Worm (Caenorhabditis elegans) whole organism, midembryonic: ENCODE measurements around the gene Y41G9A.10.

Source experiments
- T22C8.4 ChIP-seq: fragments of 200-800 bp; sonication (Bioruptor generic); IDR thresholded peaks from 2 replicates; pipeline ENCODE4 v1.3.6; 2022; ENCODE audit warnings: missing genetic modification characterization, missing compliant biosample characterization
- cog-1 ChIP-seq: sonication (generic microtip); optimal IDR thresholded peaks from 2 replicates; lab custom pipeline; 2016; ENCODE audit warnings: missing genetic modification characterization, missing compliant biosample characterization
- flt-1 ChIP-seq: fragments of 200-800 bp; sonication (Bioruptor generic); IDR thresholded peaks from 2 replicates; pipeline ENCODE4 v1.3.6; 2022; ENCODE audit warnings: missing genetic modification characterization, missing compliant biosample characterization
- klf-2 ChIP-seq: fragments of 200-800 bp; sonication (Bioruptor generic); conservative IDR thresholded peaks from 2 replicates; pipeline ENCODE4 v1.3.6; 2022; ENCODE audit warnings: missing genetic modification reagents, missing genetic modification characterization, missing compliant biosample characterization
- med-1 ChIP-seq: sonication (generic microtip); optimal IDR thresholded peaks from 2 replicates; lab custom pipeline; 2017; ENCODE audit warnings: missing genetic modification characterization, mild to moderate bottlenecking, missing compliant biosample characterization, antibody characterized with exemption, missing genetic modification reagents; ENCODE audit not compliant: insufficient read depth
- ref-1 ChIP-seq: fragments of 200-800 bp; sonication (Bioruptor generic); conservative IDR thresholded peaks from 2 replicates; pipeline ENCODE4 v1.3.6; 2022; ENCODE audit warnings: missing genetic modification reagents, missing genetic modification characterization, missing compliant biosample characterization
- tab-1 ChIP-seq: fragments of 200-800 bp; sonication (Bioruptor generic); IDR thresholded peaks from 2 replicates; pipeline ENCODE4 v1.3.6; 2022; ENCODE audit warnings: missing genetic modification characterization, missing compliant biosample characterization
- ztf-23 ChIP-seq: fragments of 200-800 bp; sonication (Bioruptor generic); IDR thresholded peaks from 2 replicates; pipeline ENCODE4 v1.3.6; 2022; ENCODE audit warnings: missing genetic modification reagents, missing genetic modification characterization, missing compliant biosample characterization
- ztf-29 ChIP-seq: fragments of 200-800 bp; sonication (Bioruptor generic); IDR thresholded peaks from 2 replicates; pipeline ENCODE4 v1.3.6; 2022; ENCODE audit warnings: missing genetic modification reagents, missing genetic modification characterization, missing compliant biosample characterization

Gene Y41G9A.10

DNA sequence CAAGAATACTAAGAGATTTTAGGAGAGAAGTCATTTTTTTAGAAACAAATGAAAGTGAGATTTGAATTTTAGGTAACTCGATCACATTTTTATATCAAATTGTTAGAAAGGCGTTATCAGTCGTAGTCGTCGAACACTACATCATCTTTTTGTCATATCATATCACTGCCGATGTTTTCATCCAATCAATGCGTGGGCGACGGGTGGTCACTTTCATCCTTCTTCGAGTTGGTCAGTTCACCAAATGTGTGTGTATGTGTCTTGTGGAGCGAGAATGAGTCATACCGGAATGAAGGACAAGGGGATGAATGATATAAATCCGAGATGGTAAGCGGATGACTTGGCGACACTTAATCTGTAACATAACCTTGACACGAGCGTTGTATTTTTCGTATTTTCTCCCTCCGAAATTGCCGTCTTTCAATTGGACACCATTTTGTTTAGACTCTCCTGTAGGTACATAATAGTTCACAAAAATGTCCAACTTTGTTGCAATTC is at the start of gene Y41G9A.10, which contains the start of gene Y41G9A.5:
TSS of gene Y41G9A.10 (minus strand) at position 51 of the 498 bp plus-strand sequence.
TSS of gene Y41G9A.5 (plus strand) at position 160 of the 498 bp plus-strand sequence.
- TF ChIP-seq ztf-23 (GFP tag; lab: Robert Waterston, UW) (no peak), med-1 (GFP tag; lab: Kevin White, UChicago) (no peak), klf-2 (GFP tag; lab: Robert Waterston, UW) (no peak), ref-1 (GFP tag; lab: Robert Waterston, UW) (no peak), T22C8.4 (GFP tag; lab: Robert Waterston, UW) (no peak), flt-1 (no peak), tab-1 (GFP tag; lab: Robert Waterston, UW) (no peak), cog-1 (tag; lab: Kevin White, UChicago) (no peak), ztf-29 (GFP tag; lab: Robert Waterston, UW) (no peak)

DNA sequence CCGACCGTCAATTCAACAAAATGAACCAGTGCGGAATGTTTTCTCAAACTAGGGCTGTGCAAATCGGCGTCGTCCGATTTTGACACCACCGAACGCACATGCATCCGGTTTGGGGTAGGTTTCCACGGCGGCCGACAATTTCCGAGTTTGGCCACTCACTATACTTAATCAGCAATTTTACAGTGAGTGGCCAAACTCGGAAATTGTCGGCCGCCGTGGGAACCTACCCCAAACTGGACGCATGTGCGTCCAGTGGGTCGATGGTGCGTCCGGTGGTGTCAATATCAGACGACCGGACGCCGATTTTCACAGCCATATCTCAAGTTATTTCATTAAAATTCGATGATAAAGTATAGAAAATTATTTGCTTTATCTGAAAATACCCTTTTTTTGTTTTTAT is 43.8 kb upstream of the Y41G9A.10 start:
- no peak for TF ChIP-seq med-1 (GFP tag; lab: Kevin White, UChicago)
- no peak for TF ChIP-seq flt-1
- no peak for TF ChIP-seq klf-2 (GFP tag; lab: Robert Waterston, UW)
- TF ChIP-seq ztf-29 (GFP tag; lab: Robert Waterston, UW): no peak
- TF ChIP-seq ref-1 (GFP tag; lab: Robert Waterston, UW): no peak
- TF ChIP-seq T22C8.4 (GFP tag; lab: Robert Waterston, UW): no peak
- no peak for TF ChIP-seq cog-1 (tag; lab: Kevin White, UChicago)
- no peak for TF ChIP-seq ztf-23 (GFP tag; lab: Robert Waterston, UW)
- TF ChIP-seq tab-1 (GFP tag; lab: Robert Waterston, UW): no peak

DNA sequence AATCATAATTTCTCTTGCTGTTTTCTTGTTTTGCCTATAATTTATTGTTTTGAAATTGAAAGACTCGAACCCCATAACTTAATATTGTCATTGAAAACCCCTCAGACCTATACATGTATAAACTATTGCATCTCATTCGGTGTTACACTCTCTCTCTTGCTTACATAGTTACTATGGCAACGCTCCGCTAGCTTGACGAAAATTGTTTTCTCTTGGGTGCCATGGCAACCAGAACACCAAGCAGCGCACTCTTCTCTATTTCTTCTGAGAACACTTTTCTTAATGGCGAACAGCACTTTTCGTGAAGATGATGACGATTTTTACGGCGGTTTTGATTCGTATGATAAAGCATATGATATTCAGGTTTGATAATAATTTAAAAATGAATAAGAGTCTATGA is 37.6 kb upstream of the Y41G9A.10 start, which contains the start of gene osm-5:
TSS of gene osm-5 (plus strand) at position 268 of the 400 bp plus-strand sequence.
- TF ChIP-seq ztf-23 (GFP tag; lab: Robert Waterston, UW) (no peak), ztf-29 (GFP tag; lab: Robert Waterston, UW) (no peak), ref-1 (GFP tag; lab: Robert Waterston, UW) (no peak), flt-1 (no peak), cog-1 (tag; lab: Kevin White, UChicago) (no peak), T22C8.4 (GFP tag; lab: Robert Waterston, UW) (no peak), klf-2 (GFP tag; lab: Robert Waterston, UW) (no peak), tab-1 (GFP tag; lab: Robert Waterston, UW) (no peak), med-1 (GFP tag; lab: Kevin White, UChicago) (no peak)

DNA sequence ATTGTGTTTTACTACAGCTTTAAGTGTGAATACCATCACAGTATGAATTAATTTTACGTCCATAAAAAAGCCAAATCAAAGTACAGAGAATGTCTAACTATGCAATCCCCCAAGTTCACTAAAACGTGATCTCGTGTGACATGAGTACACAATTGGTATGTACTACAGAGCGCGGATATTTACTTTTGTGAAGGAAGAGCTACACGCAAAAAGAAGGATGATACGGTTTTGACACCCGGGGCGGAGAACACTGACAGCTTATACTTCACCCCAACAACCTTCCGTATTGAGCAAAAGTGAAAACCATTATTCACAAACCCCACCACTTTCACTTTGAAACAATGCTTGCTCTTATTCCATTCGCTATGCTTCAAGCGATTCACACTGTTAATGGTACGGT is 35.4 kb upstream of the Y41G9A.10 start, which contains the start of gene nspg-5:
TSS of gene nspg-5 (plus strand) at position 301 of the 400 bp plus-strand sequence.
- TF ChIP-seq tab-1 (GFP tag; lab: Robert Waterston, UW): no peak
- no peak for TF ChIP-seq ref-1 (GFP tag; lab: Robert Waterston, UW)
- TF ChIP-seq cog-1 (tag; lab: Kevin White, UChicago): no peak
- TF ChIP-seq ztf-23 (GFP tag; lab: Robert Waterston, UW): no peak
- no peak for TF ChIP-seq med-1 (GFP tag; lab: Kevin White, UChicago)

DNA sequence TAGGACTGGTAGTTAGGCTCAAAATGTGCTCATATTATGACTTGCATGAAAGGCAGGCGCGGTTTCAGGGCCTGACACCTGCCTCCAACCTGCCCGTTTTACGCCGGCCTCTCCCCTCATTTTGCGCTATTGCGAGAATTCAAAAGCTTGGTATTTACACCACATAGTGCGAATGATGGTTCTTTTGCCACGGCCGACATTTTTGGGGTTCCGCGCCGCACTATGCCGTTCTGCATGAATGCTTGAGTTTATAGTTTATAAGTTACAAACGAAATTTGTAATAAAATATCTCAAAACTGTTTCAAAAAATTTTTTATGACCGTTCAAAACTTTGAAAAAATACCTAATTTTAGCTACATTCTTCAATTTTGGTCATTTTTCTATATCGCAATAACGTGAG is 31.7 kb upstream of the Y41G9A.10 start:
- no peak for TF ChIP-seq klf-2 (GFP tag; lab: Robert Waterston, UW)
- TF ChIP-seq tab-1 (GFP tag; lab: Robert Waterston, UW): no peak
- no peak for TF ChIP-seq med-1 (GFP tag; lab: Kevin White, UChicago)
- no peak for TF ChIP-seq T22C8.4 (GFP tag; lab: Robert Waterston, UW)
- no peak for TF ChIP-seq cog-1 (tag; lab: Kevin White, UChicago)
- no peak for TF ChIP-seq ref-1 (GFP tag; lab: Robert Waterston, UW)
- TF ChIP-seq flt-1: no peak
- no peak for TF ChIP-seq ztf-29 (GFP tag; lab: Robert Waterston, UW)
- no peak for TF ChIP-seq ztf-23 (GFP tag; lab: Robert Waterston, UW)

DNA sequence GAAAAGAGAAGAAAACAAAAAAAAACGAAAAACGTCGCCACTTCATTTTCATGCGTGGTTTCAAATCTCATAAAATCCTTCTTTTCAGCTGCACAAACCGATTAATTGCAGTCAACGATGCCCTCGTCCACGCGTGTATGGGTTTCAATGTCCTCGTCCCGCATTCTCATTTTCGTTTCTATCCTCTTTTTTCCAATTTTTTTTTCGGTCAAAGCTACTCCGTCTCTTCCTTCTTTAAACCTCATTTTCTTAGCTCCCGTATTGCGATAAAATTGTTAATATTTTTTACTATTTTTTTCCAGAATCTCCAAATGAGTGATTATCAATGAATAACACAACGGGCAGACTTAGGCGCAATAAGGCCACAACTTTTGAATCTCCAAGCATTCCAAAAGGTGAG is 29.8 kb upstream of the Y41G9A.10 start, which contains the start of gene aakg-3:
TSS of gene aakg-3 (plus strand) at position 301 of the 400 bp plus-strand sequence.
- TF ChIP-seq ztf-23 (GFP tag; lab: Robert Waterston, UW) (no peak), ztf-29 (GFP tag; lab: Robert Waterston, UW) (no peak), klf-2 (GFP tag; lab: Robert Waterston, UW) (no peak), med-1 (GFP tag; lab: Kevin White, UChicago) (no peak), tab-1 (GFP tag; lab: Robert Waterston, UW) (no peak), flt-1 (no peak), cog-1 (tag; lab: Kevin White, UChicago) (no peak), ref-1 (GFP tag; lab: Robert Waterston, UW) (no peak), T22C8.4 (GFP tag; lab: Robert Waterston, UW) (no peak)

DNA sequence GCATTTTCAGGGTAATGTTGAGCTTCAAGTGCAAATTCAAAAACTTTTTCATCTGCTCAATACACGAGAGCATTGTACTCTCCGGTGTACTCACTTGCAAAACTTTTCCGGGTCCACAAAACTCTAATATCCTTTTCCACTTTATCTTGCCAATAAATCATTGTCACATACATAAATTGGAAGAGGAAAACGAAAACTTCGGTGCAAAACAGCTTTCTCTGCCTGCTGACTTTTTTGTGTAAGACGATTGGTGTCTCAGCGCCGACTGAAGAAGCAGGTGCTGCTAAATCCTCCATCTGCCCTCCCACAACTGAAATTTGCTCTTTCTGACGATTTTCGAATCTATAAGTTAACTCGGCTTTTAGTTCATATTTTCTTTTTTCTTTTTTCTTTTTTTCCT is 29.1 kb upstream of the Y41G9A.10 start:
- TF ChIP-seq cog-1 (tag; lab: Kevin White, UChicago) (no peak), klf-2 (GFP tag; lab: Robert Waterston, UW) (no peak), ref-1 (GFP tag; lab: Robert Waterston, UW) (no peak), flt-1 (no peak), T22C8.4 (GFP tag; lab: Robert Waterston, UW) (no peak), med-1 (GFP tag; lab: Kevin White, UChicago) (no peak), ztf-23 (GFP tag; lab: Robert Waterston, UW) (no peak), tab-1 (GFP tag; lab: Robert Waterston, UW) (no peak), ztf-29 (GFP tag; lab: Robert Waterston, UW) (no peak)

DNA sequence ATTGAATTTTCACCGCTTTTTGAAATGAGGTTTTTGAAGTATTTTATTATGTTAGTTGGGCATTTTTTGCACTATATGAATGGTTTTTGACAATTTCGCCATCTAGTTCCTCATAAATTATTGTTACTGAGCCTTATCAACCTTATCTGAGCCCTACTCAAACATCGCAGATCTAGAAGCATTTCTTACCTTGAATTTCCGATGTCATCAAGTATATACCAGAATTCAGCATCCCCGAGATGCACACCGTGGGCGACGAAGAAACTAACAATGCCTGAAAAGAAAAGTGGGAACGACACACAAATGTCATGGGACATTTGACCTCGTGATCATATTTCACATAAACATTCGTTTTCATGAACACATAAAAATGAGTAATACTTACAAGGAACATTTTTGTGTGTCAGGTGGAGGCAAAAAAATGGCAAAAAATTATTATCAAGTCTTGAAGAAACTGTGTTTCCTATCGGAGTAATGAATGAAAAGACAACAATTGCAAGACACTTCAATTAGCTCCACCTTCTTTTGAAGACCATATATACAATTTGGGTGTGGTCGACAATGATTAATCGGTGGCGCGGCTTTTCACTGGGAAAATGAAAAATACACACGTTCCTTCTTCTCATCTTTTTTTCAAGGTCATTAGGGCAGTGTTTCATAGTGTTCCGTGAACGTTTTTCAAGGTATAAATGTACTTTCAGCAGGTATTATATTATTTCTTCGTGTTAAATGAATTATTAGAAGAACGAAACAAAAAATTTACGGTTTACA is 26.1 kb upstream of the Y41G9A.10 start:
- TF ChIP-seq T22C8.4 (GFP tag; lab: Robert Waterston, UW) (no peak), tab-1 (GFP tag; lab: Robert Waterston, UW) (no peak), med-1 (GFP tag; lab: Kevin White, UChicago) (no peak), cog-1 (tag; lab: Kevin White, UChicago) (no peak), klf-2 (GFP tag; lab: Robert Waterston, UW) (no peak), ztf-23 (GFP tag; lab: Robert Waterston, UW) (no peak), ztf-29 (GFP tag; lab: Robert Waterston, UW) (no peak), flt-1 (no peak), ref-1 (GFP tag; lab: Robert Waterston, UW) (no peak)
